Worm (Caenorhabditis elegans) whole organism, L4 larva: Measurements from ENCODE around the gene Y41C4A.18.

Experiments used
- F26F4.8 ChIP-seq: fragments of 200-800 bp; sonication (Bioruptor generic); conservative IDR thresholded peaks from 2 replicates; pipeline ENCODE4 v1.3.6; 2022; ENCODE audit warnings: missing genetic modification characterization, missing compliant biosample characterization
- F49E8.2 ChIP-seq: sonication (generic microtip); optimal IDR thresholded peaks from 2 replicates; lab custom pipeline; 2016; ENCODE audit warnings: missing compliant biosample characterization, mild to moderate bottlenecking, missing genetic modification characterization, borderline replicate concordance
- Y105C5A.15 ChIP-seq: fragments of 200-800 bp; sonication (Bioruptor generic); IDR thresholded peaks from 2 replicates; pipeline ENCODE4 v1.3.6; 2022; ENCODE audit warnings: missing genetic modification characterization, missing compliant biosample characterization
- ZK337.2 ChIP-seq: fragments of 200-800 bp; sonication (Bioruptor generic); IDR thresholded peaks from 2 replicates; pipeline ENCODE4 v1.3.6; 2022; ENCODE audit warnings: missing genetic modification reagents, missing genetic modification characterization, missing compliant biosample characterization
- ceh-28 ChIP-seq: fragments of 150-350 bp; optimal IDR thresholded peaks from 2 replicates; lab custom pipeline; 2014; ENCODE audit warnings: missing biosample characterization, missing genetic modification reagents, missing genetic modification characterization
- daf-16 ChIP-seq, 3 experiments: sonication (generic microtip); optimal IDR thresholded peaks; 2 replicates each; lab custom pipeline; 2016 to 2017; ENCODE audit warnings: missing genetic modification characterization in 3 of 3, missing genetic modification reagents in 3 of 3, mild to moderate bottlenecking in 2 of 3, missing compliant biosample characterization in 2 of 3, missing biosample characterization in 1 of 3, moderate library complexity in 1 of 3
- daf-19 ChIP-seq: fragments of 200-800 bp; sonication (Bioruptor generic); conservative IDR thresholded peaks from 2 replicates; pipeline ENCODE4 v1.3.6; 2022; ENCODE audit warnings: missing genetic modification characterization, missing compliant biosample characterization
- dmd-6 ChIP-seq: fragments of 200-800 bp; sonication (Bioruptor generic); IDR thresholded peaks from 2 replicates; pipeline ENCODE4 v1.3.6; 2022; ENCODE audit warnings: missing genetic modification reagents, missing genetic modification characterization, missing compliant biosample characterization
- fkh-10 ChIP-seq: fragments of 150-350 bp; optimal IDR thresholded peaks from 2 replicates; lab custom pipeline; 2014; ENCODE audit warnings: missing biosample characterization, missing genetic modification reagents, missing genetic modification characterization
- hlh-11 ChIP-seq: fragments of 200-800 bp; sonication (Bioruptor generic); optimal IDR thresholded peaks from 2 replicates; lab custom pipeline; 2018; ENCODE audit warnings: mild to moderate bottlenecking, missing genetic modification characterization, missing compliant biosample characterization
- hlh-30 ChIP-seq: sonication (generic microtip); optimal IDR thresholded peaks from 2 replicates; lab custom pipeline; 2017; ENCODE audit warnings: antibody characterized with exemption, mild to moderate bottlenecking, missing genetic modification characterization, missing compliant biosample characterization; ENCODE audit not compliant: insufficient read depth
- hmg-1.1 ChIP-seq: fragments of 200-800 bp; sonication (Bioruptor generic); IDR thresholded peaks from 2 replicates; pipeline ENCODE4 v1.3.6; 2022; ENCODE audit warnings: missing genetic modification reagents, missing genetic modification characterization, missing compliant biosample characterization
- jun-1 ChIP-seq: fragments of 150-350 bp; optimal IDR thresholded peaks from 2 replicates; lab custom pipeline; 2014; ENCODE audit warnings: missing biosample characterization, missing genetic modification reagents, missing genetic modification characterization
- lim-7 ChIP-seq: fragments of 200-800 bp; sonication (Bioruptor generic); IDR thresholded peaks from 2 replicates; pipeline ENCODE4 v1.3.6; 2022; ENCODE audit warnings: missing genetic modification characterization, missing compliant biosample characterization
- lin-1 ChIP-seq: fragments of 200-800 bp; sonication (Bioruptor generic); IDR thresholded peaks from 2 replicates; pipeline ENCODE4 v1.3.6; 2022; ENCODE audit warnings: missing genetic modification reagents, missing genetic modification characterization, missing compliant biosample characterization
- lin-15B ChIP-seq: fragments of 150-350 bp; sonication (generic microtip); optimal IDR thresholded peaks from 3 replicates; lab custom pipeline; 2014; ENCODE audit warnings: missing biosample characterization, missing genetic modification characterization
- lin-39 ChIP-seq: fragments of 150-350 bp; optimal IDR thresholded peaks from 2 replicates; lab custom pipeline; 2014; ENCODE audit warnings: missing biosample characterization, missing genetic modification reagents, missing genetic modification characterization
- madf-5 ChIP-seq, 2 experiments: fragments of 200-800 bp; sonication (Bioruptor generic); IDR thresholded peaks; 2 replicates each; pipeline ENCODE4 v1.3.6; 2022; ENCODE audit warnings: missing compliant biosample characterization in 2 of 2, missing genetic modification characterization in 2 of 2
- mdl-1 ChIP-seq, 2 experiments: fragments of 150-350 bp in 1 of 2; sonication (generic microtip) in 1 of 2; optimal IDR thresholded peaks; 2 replicates each; lab custom pipeline; 2014 to 2017; ENCODE audit warnings: missing biosample characterization in 2 of 2, missing genetic modification characterization in 2 of 2
- mdt-29 ChIP-seq: fragments of 200-800 bp; sonication (Bioruptor generic); IDR thresholded peaks from 2 replicates; pipeline ENCODE4 v1.3.6; 2022; ENCODE audit warnings: missing genetic modification reagents, missing genetic modification characterization, missing compliant biosample characterization
- mxl-2 ChIP-seq: fragments of 200-800 bp; sonication (Bioruptor generic); conservative IDR thresholded peaks from 2 replicates; pipeline ENCODE4 v1.3.6; 2022; ENCODE audit warnings: missing genetic modification reagents, missing genetic modification characterization, missing compliant biosample characterization
- mxl-3 ChIP-seq: fragments of 200-800 bp; sonication (Bioruptor generic); optimal IDR thresholded peaks from 2 replicates; lab custom pipeline; 2018; ENCODE audit warnings: mild to moderate bottlenecking, missing genetic modification characterization, missing compliant biosample characterization
- nhr-102 ChIP-seq: sonication (generic microtip); optimal IDR thresholded peaks from 2 replicates; lab custom pipeline; 2016; ENCODE audit warnings: mild to moderate bottlenecking, missing genetic modification characterization, moderate library complexity, missing compliant biosample characterization
- nhr-28 ChIP-seq: fragments of 150-350 bp; optimal IDR thresholded peaks from 2 replicates; lab custom pipeline; 2014; ENCODE audit warnings: missing biosample characterization, missing genetic modification characterization
- nhr-41 ChIP-seq: fragments of 200-800 bp; sonication (Bioruptor generic); IDR thresholded peaks from 2 replicates; pipeline ENCODE4 v1.3.6; 2022; ENCODE audit warnings: missing genetic modification reagents, missing genetic modification characterization, missing compliant biosample characterization
- nhr-42 ChIP-seq: fragments of 200-800 bp; sonication (Bioruptor generic); IDR thresholded peaks from 2 replicates; pipeline ENCODE4 v1.3.6; 2022; ENCODE audit warnings: missing genetic modification characterization, missing compliant biosample characterization
- pha-4 ChIP-seq, 2 experiments: fragments of 150-350 bp in 1 of 2; fragments of 200-800 bp in 1 of 2; sonication (Bioruptor generic) in 1 of 2; IDR thresholded peaks in 1 of 2; optimal IDR thresholded peaks in 1 of 2; 2 replicates each; pipeline versions ENCODE4 v1.3.6 to Lab custom; 2014 to 2022; ENCODE audit warnings: missing genetic modification characterization in 2 of 2, missing genetic modification reagents in 2 of 2, missing biosample characterization in 1 of 2, missing compliant biosample characterization in 1 of 2
- set-16 ChIP-seq: fragments of 200-800 bp; sonication (Bioruptor generic); IDR thresholded peaks from 2 replicates; pipeline ENCODE4 v1.3.6; 2022; ENCODE audit warnings: missing genetic modification reagents, missing genetic modification characterization, missing compliant biosample characterization
- spr-1 ChIP-seq: sonication (generic microtip); optimal IDR thresholded peaks from 2 replicates; lab custom pipeline; 2016; ENCODE audit warnings: mild to moderate bottlenecking, missing genetic modification characterization, missing compliant biosample characterization
- unc-62 ChIP-seq, 3 experiments: fragments of 150-350 bp in 1 of 3; sonication (generic microtip); optimal IDR thresholded peaks in 2 of 3; peaks in 1 of 3; 1 replicate in 1 of 3; 2 replicates in 2 of 3; lab custom pipeline; 2014 to 2017; ENCODE audit warnings: missing biosample characterization in 3 of 3, missing genetic modification characterization in 3 of 3, missing genetic modification reagents in 3 of 3, missing genotype in 1 of 3
- ztf-11 ChIP-seq: fragments of 150-350 bp; optimal IDR thresholded peaks from 2 replicates; lab custom pipeline; 2014; ENCODE audit warnings: missing biosample characterization, missing genetic modification characterization
- ztf-7 ChIP-seq: fragments of 150-350 bp; optimal IDR thresholded peaks from 2 replicates; lab custom pipeline; 2014; ENCODE audit warnings: missing biosample characterization, missing genetic modification characterization

Gene Y41C4A.18

ce11 chrIII:11721405-11721804 is 9.0 kb upstream of the Y41C4A.18 start, which contains the start of gene Y41C4A.32 (continued):
- no peak for TF ChIP-seq lin-39 (tag; lab: Kevin White, UChicago)
- TF ChIP-seq pha-4 (GFP tag; IDR thresholded peaks at IDR 0.05; lab: Robert Waterston, UW), result no peak
- no peak for TF ChIP-seq pha-4 (tag; optimal IDR thresholded peaks at IDR 0.05; lab: Kevin White, UChicago)
- no peak for TF ChIP-seq lim-7 (GFP tag; lab: Robert Waterston, UW)
- TF ChIP-seq nhr-28 (tag; lab: Kevin White, UChicago), result peak; percentile 9
- no peak for TF ChIP-seq mdl-1 (tag; optimal IDR thresholded peaks at IDR 0.05; lab: Kevin White, UChicago)
- no peak for TF ChIP-seq daf-19 (GFP tag; lab: Robert Waterston, UW)
- TF ChIP-seq spr-1 (tag; lab: Kevin White, UChicago), result no peak
- no peak for TF ChIP-seq ZK337.2 (GFP tag; lab: Robert Waterston, UW)
- TF ChIP-seq nhr-42 (GFP tag; lab: Robert Waterston, UW), result no peak
- TF ChIP-seq unc-62 (GFP tag; optimal IDR thresholded peaks at IDR 0.05 in 1 of 2; lab: Kevin White, UChicago), result no peak
- no peak for TF ChIP-seq unc-62 (tag; optimal IDR thresholded peaks at IDR 0.05; lab: Kevin White, UChicago)
- TF ChIP-seq jun-1 (tag; lab: Kevin White, UChicago), result no peak
- no peak for TF ChIP-seq mdt-29 (GFP tag; lab: Robert Waterston, UW)
- no peak for TF ChIP-seq Y105C5A.15 (GFP tag; lab: Robert Waterston, UW)
- no peak for TF ChIP-seq ztf-11
- TF ChIP-seq fkh-10, result no peak
- no peak for TF ChIP-seq lin-15B
- no peak for TF ChIP-seq F26F4.8 (GFP tag; lab: Robert Waterston, UW)
- TF ChIP-seq hmg-1.1 (GFP tag; lab: Robert Waterston, UW), result 0 out of 2 replicates have a peak, but pooled peaks have one; percentile 19
- no peak for TF ChIP-seq dmd-6
- TF ChIP-seq, all 104 proteins: peak for 5

ce11 chrIII:11726590-11726989 is 3.8 kb upstream of the Y41C4A.18 start, which contains the start of gene Y41C4A.12:
Y41C4A.12 (minus strand) TSS chrIII:11726690.
- TF ChIP-seq daf-16 (GFP tag; optimal IDR thresholded peaks at IDR 0.05; lab: Kevin White, UChicago), result no peak
- peak; percentile 31 for TF ChIP-seq daf-16 (tag; optimal IDR thresholded peaks at IDR 0.05; lab: Kevin White, UChicago)
- TF ChIP-seq F49E8.2 (tag; lab: Kevin White, UChicago), result no peak

DNA sequence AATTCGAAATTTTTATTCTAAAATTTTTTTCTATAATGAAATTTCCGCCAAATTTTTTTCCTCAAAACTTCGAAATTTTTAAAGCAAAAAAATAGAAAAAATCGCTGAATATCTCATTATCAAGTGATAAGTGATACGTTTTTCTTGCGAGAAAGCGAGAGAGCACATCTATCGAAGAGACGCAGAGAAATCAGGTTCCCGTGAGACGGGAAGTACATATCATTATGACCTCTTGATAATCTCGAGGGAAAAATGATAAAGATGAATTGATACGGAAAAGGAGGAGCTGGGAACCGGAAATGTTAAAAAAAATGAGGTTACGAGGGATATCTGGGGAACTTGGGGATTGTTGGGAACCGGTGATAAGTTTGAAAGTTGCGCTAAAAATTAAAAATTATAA is 3.4 kb upstream of the Y41C4A.18 start:
- peak; percentile 43 for TF ChIP-seq dmd-6
- TF ChIP-seq nhr-28 (tag; lab: Kevin White, UChicago), result peak; percentile 3
- peak; percentile 17 for TF ChIP-seq hlh-11 (tag; lab: Kevin White, UChicago)
- peak; percentile 68 for TF ChIP-seq hlh-30 (tag; lab: Kevin White, UChicago)
- TF ChIP-seq lin-1 (GFP tag; lab: Robert Waterston, UW), result peak; percentile 39; the same call in 1 of the 2 replicates
- TF ChIP-seq mxl-3, result no peak
- no peak for TF ChIP-seq mxl-2 (GFP tag; lab: Robert Waterston, UW)
- TF ChIP-seq ceh-28 (tag; lab: Kevin White, UChicago), result no peak
- TF ChIP-seq ztf-7 (tag; lab: Kevin White, UChicago), result no peak
- peak; percentile 55; the same call in 1 of the 2 replicates for TF ChIP-seq nhr-41 (GFP tag; lab: Robert Waterston, UW)
- TF ChIP-seq ztf-11, result no peak

- no peak for TF ChIP-seq nhr-102 (tag; lab: Kevin White, UChicago)
- TF ChIP-seq set-16, result peak; percentile 89
- TF ChIP-seq madf-5 (GFP tag; IDR thresholded peaks at IDR 0.05; lab: Robert Waterston, UW), result 0 out of 4 replicates have a peak, but pooled peaks of 1 of the 2 experiments have one; percentile 17
Measured at ce11 chrIII:11730850-11731249, 438 bp downstream of the Y41C4A.18 start.
